Fruit fly (Drosophila melanogaster) whole organism: Measurements from ENCODE around the gene CG6066.

ENCODE experiments used
- CG8478 ChIP-seq: fragments of >200 bp; optimal IDR thresholded peaks from 2 replicates; lab custom pipeline; 2018; ENCODE audit warnings: inconsistent platforms
- Dll ChIP-seq: fragments of >200 bp; optimal IDR thresholded peaks from 2 replicates; lab custom pipeline; 2017
- EcR ChIP-seq, 2 experiments: fragments of >200 bp; optimal IDR thresholded peaks; 2 replicates each; lab custom pipeline; 2017; ENCODE audit warnings: missing biosample characterization in 2 of 2, missing genetic modification characterization in 2 of 2, missing genetic modification reagents in 2 of 2
- pan ChIP-seq: fragments of >200 bp; optimal IDR thresholded peaks from 2 replicates; lab custom pipeline; 2017
- psq ChIP-seq: fragments of >200 bp; optimal IDR thresholded peaks from 2 replicates; lab custom pipeline; 2017
- usp ChIP-seq: fragments of >200 bp; optimal IDR thresholded peaks from 2 replicates; lab custom pipeline; 2017; ENCODE audit warnings: missing biosample characterization, missing genetic modification characterization, mixed read lengths

The CG6066 gene

dm6 chr3R:27130551-27131161 is 14.1 kb upstream of the CG6066 start:
- TF ChIP-seq EcR (GFP tag; optimal IDR thresholded peaks at IDR 0.05; lab: Kevin White, UChicago) = no peak

- TF ChIP-seq Dll (no peak), psq (lab: Kevin White, UChicago) (no peak), CG8478 (no peak), EcR (GFP tag; optimal IDR thresholded peaks at IDR 0.05; lab: Kevin White, UChicago) (no peak)
Measured at dm6 chr3R:27129580-27130385, 13.3 kb upstream of the CG6066 start.

dm6 chr3R:27128723-27129122 is 12.2 kb upstream of the CG6066 start:
- no peak for TF ChIP-seq CG8478
- TF ChIP-seq EcR (GFP tag; optimal IDR thresholded peaks at IDR 0.05; lab: Kevin White, UChicago) = no peak
- TF ChIP-seq pan = no peak
- TF ChIP-seq usp (GFP tag; lab: Kevin White, UChicago) = no peak
- no peak for TF ChIP-seq psq (lab: Kevin White, UChicago)
- TF ChIP-seq Dll = no peak

- no peak for TF ChIP-seq EcR (GFP tag; optimal IDR thresholded peaks at IDR 0.05; lab: Kevin White, UChicago)
- TF ChIP-seq psq (lab: Kevin White, UChicago) = no peak
- no peak for TF ChIP-seq pan
- TF ChIP-seq Dll = no peak
Measured at dm6 chr3R:27124588-27124987, 8.1 kb upstream of the CG6066 start, which contains the start of gene CG6059. Gene CG6059, minus strand, starts transcription at chr3R:27124688.

dm6 chr3R:27118346-27118745 is 1.8 kb upstream of the CG6066 start, which contains the start of gene CG5882:
Gene CG5882, plus strand, starts transcription at chr3R:27118646.
- TF ChIP-seq pan = no peak

dm6 chr3R:27111784-27112602 is 4.5 kb downstream of the CG6066 start, which contains the start of the genes gb and CG5815:
Gene gb, minus strand, starts transcription at chr3R:27112270.
Gene CG5815, plus strand, starts transcription at chr3R:27112566.
- TF ChIP-seq EcR (GFP tag; optimal IDR thresholded peaks at IDR 0.05; lab: Kevin White, UChicago) = peak in 1 of 2 experiments; percentile 72
- no peak for TF ChIP-seq pan
- no peak for TF ChIP-seq CG8478
- TF ChIP-seq Dll = no peak
- no peak for TF ChIP-seq usp (GFP tag; lab: Kevin White, UChicago)
- no peak for TF ChIP-seq psq (lab: Kevin White, UChicago)

- TF ChIP-seq usp (GFP tag; lab: Kevin White, UChicago) (no peak), pan (no peak), CG8478 (no peak), psq (lab: Kevin White, UChicago) (no peak), EcR (GFP tag; optimal IDR thresholded peaks at IDR 0.05; lab: Kevin White, UChicago) (no peak), Dll (no peak)
Measured at dm6 chr3R:27109458-27109857, 7.0 kb downstream of the CG6066 start.

- TF ChIP-seq Dll = no peak
- TF ChIP-seq psq (lab: Kevin White, UChicago) = no peak
- TF ChIP-seq usp (GFP tag; lab: Kevin White, UChicago) = no peak
- no peak for TF ChIP-seq pan
- no peak for TF ChIP-seq EcR (GFP tag; optimal IDR thresholded peaks at IDR 0.05; lab: Kevin White, UChicago)
- TF ChIP-seq CG8478 = no peak
Measured at dm6 chr3R:27108111-27108510, 8.4 kb downstream of the CG6066 start.

dm6 chr3R:27106134-27106694 is 10.3 kb downstream of the CG6066 start, which contains the start of gene CAH9:
Gene CAH9, minus strand, starts transcription at chr3R:27106184.
- TF ChIP-seq Dll = no peak
- no peak for TF ChIP-seq pan
- TF ChIP-seq usp (GFP tag; lab: Kevin White, UChicago) = no peak
- TF ChIP-seq psq (lab: Kevin White, UChicago) = no peak
- TF ChIP-seq EcR (GFP tag; optimal IDR thresholded peaks at IDR 0.05; lab: Kevin White, UChicago) = no peak
- no peak for TF ChIP-seq CG8478

dm6 chr3R:27105439-27105838 is 11.1 kb downstream of the CG6066 start:
- TF ChIP-seq CG8478 = no peak
- no peak for TF ChIP-seq Dll
- TF ChIP-seq psq (lab: Kevin White, UChicago) = no peak
- TF ChIP-seq EcR (GFP tag; optimal IDR thresholded peaks at IDR 0.05; lab: Kevin White, UChicago) = no peak
- TF ChIP-seq pan = no peak
- TF ChIP-seq usp (GFP tag; lab: Kevin White, UChicago) = no peak

- no peak for TF ChIP-seq usp (GFP tag; lab: Kevin White, UChicago)
- no peak for TF ChIP-seq psq (lab: Kevin White, UChicago)
- TF ChIP-seq Dll = no peak
- TF ChIP-seq CG8478 = no peak
- no peak for TF ChIP-seq pan
- TF ChIP-seq EcR (GFP tag; optimal IDR thresholded peaks at IDR 0.05; lab: Kevin White, UChicago) = no peak
Measured at dm6 chr3R:27100930-27101329, 15.6 kb downstream of the CG6066 start, which contains the start of gene Jhbp11. Gene Jhbp11, plus strand, starts transcription at chr3R:27101230.

- TF ChIP-seq EcR (GFP tag; optimal IDR thresholded peaks at IDR 0.05; lab: Kevin White, UChicago) (no peak), psq (lab: Kevin White, UChicago) (no peak), pan (no peak), usp (GFP tag; lab: Kevin White, UChicago) (no peak), Dll (no peak), CG8478 (no peak)
Measured at dm6 chr3R:27099579-27099978, 16.9 kb downstream of the CG6066 start, which contains the start of gene eater. Gene eater, minus strand, starts transcription at chr3R:27099679.
